Fruit fly (Drosophila melanogaster) whole organism, embryonic: ENCODE results near the gene CG10943.

ENCODE experiments used
- CG12219 ChIP-seq: fragments of 200-800 bp; sonication (Bioruptor generic); optimal IDR thresholded peaks from 3 replicates; lab custom pipeline; 2018; ENCODE audit warnings: missing biosample characterization, mild to moderate bottlenecking, missing genetic modification characterization
- CG12391 ChIP-seq: fragments of 200-800 bp; sonication (Bioruptor generic); optimal IDR thresholded peaks from 3 replicates; lab custom pipeline; 2018; ENCODE audit warnings: missing biosample characterization, mild to moderate bottlenecking, missing genetic modification characterization, moderate library complexity
- CG14014 ChIP-seq: fragments of 200-800 bp; sonication (Bioruptor generic); IDR thresholded peaks from 2 replicates; pipeline ENCODE4 v1.3.6; 2022; ENCODE audit warnings: missing biosample characterization, missing genetic modification characterization
- Dek ChIP-seq: fragments of 200-800 bp; sonication (Bioruptor generic); optimal IDR thresholded peaks from 3 replicates; lab custom pipeline; 2019; ENCODE audit warnings: missing biosample characterization, mild to moderate bottlenecking, missing genetic modification characterization, moderate library complexity
- E2f2 ChIP-seq: fragments of 200-800 bp; sonication (Bioruptor generic); IDR thresholded peaks from 2 replicates; pipeline ENCODE4 v1.3.6; 2022; ENCODE audit warnings: missing biosample characterization, missing genetic modification characterization
- Lpt ChIP-seq: fragments of >200 bp; optimal IDR thresholded peaks from 2 replicates; lab custom pipeline; 2018; ENCODE audit warnings: missing biosample characterization, missing genetic modification characterization
- NC2α ChIP-seq: fragments of 200-800 bp; sonication (Bioruptor generic); optimal IDR thresholded peaks from 2 replicates; lab custom pipeline; 2016; ENCODE audit warnings: missing biosample characterization, missing genetic modification characterization
- Nf-YA ChIP-seq: fragments of 200-800 bp; sonication (Bioruptor generic); IDR thresholded peaks from 2 replicates; pipeline ENCODE4 v1.3.6; 2022; ENCODE audit warnings: missing biosample characterization, missing genetic modification characterization
- Nf-YC ChIP-seq: fragments of 200-800 bp; optimal IDR thresholded peaks from 3 replicates; lab custom pipeline; 2019; ENCODE audit warnings: missing biosample characterization, mild to moderate bottlenecking, missing genetic modification characterization, moderate library complexity
- Ravus ChIP-seq: fragments of 200-800 bp; sonication (Bioruptor generic); IDR thresholded peaks from 2 replicates; pipeline ENCODE4 v1.3.6; 2022; ENCODE audit warnings: missing biosample characterization, missing genetic modification characterization
- ttk ChIP-seq: fragments of 200-800 bp; sonication (Bioruptor generic); IDR thresholded peaks from 2 replicates; pipeline ENCODE4 v2.1.2; 2022; ENCODE audit warnings: missing biosample characterization, missing genetic modification characterization

DNA sequence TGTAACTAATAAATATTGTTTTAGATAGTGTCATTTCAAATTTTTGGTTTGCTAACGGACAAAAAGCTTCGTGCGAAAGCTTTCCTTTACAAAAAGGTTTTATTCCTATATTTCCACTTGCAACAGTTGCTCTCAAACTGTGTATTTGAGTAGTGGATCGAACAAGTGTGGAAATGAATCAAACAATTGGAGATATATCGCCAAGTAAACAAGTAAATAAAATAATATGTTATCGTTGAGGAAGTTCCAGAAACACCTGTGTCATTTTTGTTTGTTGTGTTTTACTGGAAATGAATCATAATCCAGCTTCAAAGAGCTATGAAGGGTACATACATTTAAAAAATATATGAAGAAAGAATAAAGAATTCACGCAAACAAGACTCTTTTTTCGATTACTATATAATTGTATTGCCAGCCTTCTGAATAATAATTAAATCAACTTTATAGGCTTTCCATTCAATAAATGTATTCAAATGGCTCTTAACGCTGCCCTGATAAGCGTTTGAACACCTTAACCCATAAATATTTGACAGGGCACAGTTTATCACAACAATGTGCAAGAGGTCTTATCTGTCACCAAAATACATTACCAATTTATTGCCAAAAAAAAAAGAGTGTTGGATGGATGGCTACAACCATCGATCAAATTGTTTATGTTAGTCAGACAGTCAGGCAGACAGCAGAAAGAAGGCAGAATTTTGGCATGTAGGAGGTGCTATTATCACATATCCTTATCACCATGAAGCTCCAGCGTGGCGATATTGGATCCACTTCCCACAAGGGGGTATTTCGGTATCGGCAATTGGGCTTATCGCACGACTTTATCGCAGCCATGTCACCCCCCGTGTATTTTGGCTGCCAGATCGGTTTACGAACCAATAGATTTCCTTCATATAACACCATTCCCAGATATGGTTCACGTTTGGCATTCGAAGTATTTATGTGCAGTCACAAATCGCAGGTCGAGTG, 26.9 kb downstream of the CG10943 start:
- no peak for TF ChIP-seq Nf-YA (GFP tag; lab: Robert Waterston, UW)
- TF ChIP-seq E2f2 = no peak
- TF ChIP-seq Ravus (GFP tag; lab: Robert Waterston, UW) = no peak
- TF ChIP-seq CG12391 (tag; lab: Kevin White, UChicago) = no peak
- TF ChIP-seq Nf-YC (tag; lab: Kevin White, UChicago) = no peak
- no peak for TF ChIP-seq Lpt
- TF ChIP-seq NC2α (GFP tag; lab: Kevin White, UChicago) = no peak
- no peak for TF ChIP-seq ttk (GFP tag; lab: Robert Waterston, UW)
- no peak for TF ChIP-seq CG12219 (GFP tag; lab: Kevin White, UChicago)
- TF ChIP-seq Dek (tag; lab: Kevin White, UChicago) = peak; percentile 21
- no peak for TF ChIP-seq CG14014 (GFP tag; lab: Robert Waterston, UW)
